Fruit fly (Drosophila melanogaster) whole organism, embryonic: Measurements from ENCODE around the gene CG3984.
A peak's percentile ranks its signal among the peaks of the same experiment; 100 is the strongest.

Experiments used
- Atf-2 ChIP-seq: fragments of 200-800 bp; sonication (Bioruptor generic); optimal IDR thresholded peaks from 2 replicates; lab custom pipeline; 2016; ENCODE audit warnings: missing biosample characterization, missing genetic modification characterization
- BtbVII ChIP-seq: fragments of 200-800 bp; sonication (Bioruptor generic); optimal IDR thresholded peaks from 3 replicates; lab custom pipeline; 2017; ENCODE audit warnings: missing biosample characterization, mild to moderate bottlenecking, missing genetic modification characterization
- CG10147 ChIP-seq: fragments of 200-800 bp; sonication (Bioruptor generic); optimal IDR thresholded peaks from 2 replicates; lab custom pipeline; 2019; ENCODE audit warnings: missing biosample characterization, mild to moderate bottlenecking, missing genetic modification characterization, moderate library complexity
- CG11504 ChIP-seq: fragments of 200-800 bp; sonication (Bioruptor generic); optimal IDR thresholded peaks from 3 replicates; lab custom pipeline; 2019; ENCODE audit warnings: missing biosample characterization, mild to moderate bottlenecking, missing genetic modification characterization, moderate library complexity
- CG12391 ChIP-seq: fragments of 200-800 bp; sonication (Bioruptor generic); optimal IDR thresholded peaks from 3 replicates; lab custom pipeline; 2018; ENCODE audit warnings: missing biosample characterization, mild to moderate bottlenecking, missing genetic modification characterization, moderate library complexity
- CG12659 ChIP-seq: fragments of 200-800 bp; sonication (Bioruptor generic); optimal IDR thresholded peaks from 3 replicates; lab custom pipeline; 2017; ENCODE audit warnings: mild to moderate bottlenecking, missing biosample characterization, missing genetic modification reagents, missing genetic modification characterization
- CG12769 ChIP-seq: fragments of 200-800 bp; sonication (Bioruptor generic); optimal IDR thresholded peaks from 2 replicates; lab custom pipeline; 2019; ENCODE audit warnings: missing biosample characterization, mild to moderate bottlenecking, missing genetic modification characterization, moderate library complexity
- CG13894 ChIP-seq: fragments of 200-800 bp; sonication (Bioruptor generic); optimal IDR thresholded peaks from 3 replicates; lab custom pipeline; 2018; ENCODE audit warnings: missing biosample characterization, mild to moderate bottlenecking, missing genetic modification characterization, moderate library complexity
- CG18764 ChIP-seq: fragments of 200-800 bp; sonication (Bioruptor generic); optimal IDR thresholded peaks from 3 replicates; lab custom pipeline; 2016; ENCODE audit warnings: missing biosample characterization, missing genetic modification characterization
- CG2875 ChIP-seq: fragments of 200-800 bp; sonication (Bioruptor generic); optimal IDR thresholded peaks from 2 replicates; lab custom pipeline; 2017; ENCODE audit warnings: missing biosample characterization, mild to moderate bottlenecking, missing genetic modification characterization, missing genetic modification reagents
- CG3838 ChIP-seq: fragments of 200-800 bp; sonication (Bioruptor generic); optimal IDR thresholded peaks from 3 replicates; lab custom pipeline; 2016; ENCODE audit warnings: missing biosample characterization, missing genetic modification characterization
- CG3847 ChIP-seq: fragments of 200-800 bp; sonication (Bioruptor generic); IDR thresholded peaks from 2 replicates; pipeline ENCODE4 v1.3.6; 2022; ENCODE audit warnings: missing biosample characterization, missing genetic modification characterization
- CG4282 ChIP-seq: fragments of 200-800 bp; sonication (Bioruptor generic); optimal IDR thresholded peaks from 2 replicates; lab custom pipeline; 2016; ENCODE audit warnings: missing biosample characterization, missing genetic modification characterization
- CG4424 ChIP-seq: fragments of 200-800 bp; sonication (Bioruptor generic); optimal IDR thresholded peaks from 3 replicates; lab custom pipeline; 2016; ENCODE audit warnings: missing biosample characterization, missing genetic modification characterization
- CG4617 ChIP-seq: fragments of 200-800 bp; sonication (Bioruptor generic); optimal IDR thresholded peaks from 3 replicates; lab custom pipeline; 2016; ENCODE audit warnings: missing biosample characterization, missing genetic modification characterization, borderline replicate concordance
- CG6254 ChIP-seq: fragments of 200-800 bp; sonication (Bioruptor generic); optimal IDR thresholded peaks from 3 replicates; lab custom pipeline; 2017; ENCODE audit warnings: mild to moderate bottlenecking, missing biosample characterization, missing genetic modification reagents, missing genetic modification characterization
- CG6272 ChIP-seq: fragments of 200-800 bp; sonication (Bioruptor generic); IDR thresholded peaks from 2 replicates; pipeline ENCODE4 v1.3.6; 2022; ENCODE audit warnings: missing biosample characterization, missing genetic modification characterization
- CG7839 ChIP-seq: fragments of 200-800 bp; sonication (Bioruptor generic); optimal IDR thresholded peaks from 3 replicates; lab custom pipeline; 2018; ENCODE audit warnings: missing biosample characterization, mild to moderate bottlenecking, missing genetic modification characterization, moderate library complexity
- CG7963 ChIP-seq: fragments of 200-800 bp; sonication (Bioruptor generic); IDR thresholded peaks from 3 replicates; pipeline ENCODE4 v1.3.6; 2022; ENCODE audit warnings: missing biosample characterization, missing genetic modification characterization; ENCODE audit not compliant: partially characterized antibody
- CG9437 ChIP-seq: fragments of 200-800 bp; sonication (Bioruptor generic); optimal IDR thresholded peaks from 2 replicates; lab custom pipeline; 2018; ENCODE audit warnings: missing biosample characterization, mild to moderate bottlenecking, missing genetic modification characterization
- CG9797 ChIP-seq: fragments of 200-800 bp; sonication (Bioruptor generic); optimal IDR thresholded peaks from 3 replicates; lab custom pipeline; 2018; ENCODE audit warnings: missing biosample characterization, mild to moderate bottlenecking, missing genetic modification characterization
- CoRest ChIP-seq: fragments of 200-800 bp; sonication (Bioruptor generic); optimal IDR thresholded peaks from 3 replicates; lab custom pipeline; 2018; ENCODE audit warnings: missing biosample characterization, mild to moderate bottlenecking, missing genetic modification characterization, moderate library complexity
- NC2α ChIP-seq: fragments of 200-800 bp; sonication (Bioruptor generic); optimal IDR thresholded peaks from 2 replicates; lab custom pipeline; 2016; ENCODE audit warnings: missing biosample characterization, missing genetic modification characterization
- NC2β ChIP-seq: fragments of 200-800 bp; sonication (Bioruptor generic); optimal IDR thresholded peaks from 2 replicates; lab custom pipeline; 2016; ENCODE audit warnings: missing biosample characterization, missing genetic modification characterization
- Neu2 ChIP-seq: fragments of 200-800 bp; sonication (Bioruptor generic); optimal IDR thresholded peaks from 3 replicates; lab custom pipeline; 2016; ENCODE audit warnings: missing biosample characterization, missing genetic modification characterization, borderline replicate concordance
- Sox100B ChIP-seq: fragments of 200-800 bp; sonication (Bioruptor generic); optimal IDR thresholded peaks from 3 replicates; lab custom pipeline; 2018; ENCODE audit warnings: missing biosample characterization, mild to moderate bottlenecking, missing genetic modification characterization
- TFAM ChIP-seq: fragments of 200-800 bp; sonication (Bioruptor generic); optimal IDR thresholded peaks from 2 replicates; lab custom pipeline; 2017; ENCODE audit warnings: missing biosample characterization, missing genetic modification characterization, inconsistent platforms
- Taf1 ChIP-seq: fragments of 200-800 bp; sonication (Bioruptor generic); IDR thresholded peaks from 2 replicates; pipeline ENCODE4 v1.3.6; 2022; ENCODE audit warnings: missing biosample characterization, missing genetic modification characterization
- ab ChIP-seq: fragments of 200-800 bp; sonication (Bioruptor generic); optimal IDR thresholded peaks from 2 replicates; lab custom pipeline; 2016; ENCODE audit warnings: missing biosample characterization, missing genetic modification characterization
- ash1 ChIP-seq: fragments of 200-800 bp; sonication (Bioruptor generic); optimal IDR thresholded peaks from 2 replicates; lab custom pipeline; 2018; ENCODE audit warnings: missing biosample characterization, mild to moderate bottlenecking, missing genetic modification characterization
- bowl ChIP-seq: fragments of 200-800 bp; sonication (Bioruptor generic); IDR thresholded peaks from 2 replicates; pipeline ENCODE4 v1.3.6; 2022; ENCODE audit warnings: missing biosample characterization, missing genetic modification characterization
- bsh ChIP-seq, 2 experiments: fragments of 200-800 bp; sonication (Bioruptor generic); optimal IDR thresholded peaks; 2 replicates each; lab custom pipeline; 2017 to 2018; ENCODE audit warnings: mild to moderate bottlenecking in 2 of 2, missing biosample characterization in 2 of 2, missing genetic modification characterization in 2 of 2, moderate library complexity in 1 of 2
- btn ChIP-seq: fragments of 200-800 bp; sonication (Bioruptor generic); optimal IDR thresholded peaks from 2 replicates; lab custom pipeline; 2016; ENCODE audit warnings: missing biosample characterization, missing genetic modification characterization
- cg ChIP-seq: fragments of 200-800 bp; sonication (Bioruptor generic); optimal IDR thresholded peaks from 3 replicates; lab custom pipeline; 2019; ENCODE audit warnings: missing biosample characterization, mild to moderate bottlenecking, missing genetic modification characterization, moderate library complexity
- chif ChIP-seq, 2 experiments: fragments of 200-800 bp; sonication (Bioruptor generic); optimal IDR thresholded peaks; 3 replicates each; lab custom pipeline; 2016; ENCODE audit warnings: missing biosample characterization in 2 of 2, missing genetic modification characterization in 2 of 2
- dm ChIP-seq: fragments of 200-800 bp; sonication (Bioruptor generic); optimal IDR thresholded peaks from 3 replicates; lab custom pipeline; 2016; ENCODE audit warnings: missing biosample characterization, missing genetic modification characterization
- dmrt11E ChIP-seq: fragments of 200-800 bp; sonication (Bioruptor generic); optimal IDR thresholded peaks from 3 replicates; lab custom pipeline; 2018; ENCODE audit warnings: missing biosample characterization, mild to moderate bottlenecking, missing genetic modification characterization, moderate library complexity
- dysf ChIP-seq: fragments of 200-800 bp; sonication (Bioruptor generic); IDR thresholded peaks from 3 replicates; pipeline ENCODE4 v1.3.6; 2022; ENCODE audit warnings: missing biosample characterization, missing genetic modification characterization
- fd96Cb ChIP-seq: fragments of 200-800 bp; sonication (Bioruptor generic); optimal IDR thresholded peaks from 2 replicates; lab custom pipeline; 2018; ENCODE audit warnings: missing biosample characterization, mild to moderate bottlenecking, missing genetic modification characterization, moderate library complexity
- hb ChIP-seq: fragments of 200-800 bp; sonication (Bioruptor generic); IDR thresholded peaks from 3 replicates; pipeline ENCODE4 v1.3.6; 2022; ENCODE audit warnings: missing biosample characterization, missing genetic modification characterization; ENCODE audit not compliant: partially characterized antibody
- hth ChIP-seq: fragments of >200 bp; optimal IDR thresholded peaks from 2 replicates; lab custom pipeline; 2017; ENCODE audit warnings: inconsistent platforms
- lbe ChIP-seq: fragments of 200-800 bp; sonication (Bioruptor generic); optimal IDR thresholded peaks from 2 replicates; lab custom pipeline; 2016; ENCODE audit warnings: missing biosample characterization, mild to moderate bottlenecking, missing genetic modification characterization
- lmd ChIP-seq: fragments of 200-800 bp; sonication (Bioruptor generic); IDR thresholded peaks from 2 replicates; pipeline ENCODE4 v1.3.6; 2022; ENCODE audit warnings: missing biosample characterization, missing genetic modification characterization
- mld ChIP-seq: fragments of 200-800 bp; sonication (Bioruptor generic); IDR thresholded peaks from 3 replicates; pipeline ENCODE4 v1.3.6; 2022; ENCODE audit warnings: missing biosample characterization, missing genetic modification characterization; ENCODE audit not compliant: partially characterized antibody
- nom ChIP-seq: fragments of 200-800 bp; sonication (Bioruptor generic); optimal IDR thresholded peaks from 2 replicates; lab custom pipeline; 2017; ENCODE audit warnings: missing biosample characterization, missing genetic modification characterization, mild to moderate bottlenecking, moderate library complexity, missing genetic modification reagents
- oc ChIP-seq: fragments of 200-800 bp; sonication (Bioruptor generic); optimal IDR thresholded peaks from 2 replicates; lab custom pipeline; 2018; ENCODE audit warnings: missing biosample characterization, mild to moderate bottlenecking, missing genetic modification characterization, moderate library complexity
- onecut ChIP-seq: fragments of 200-800 bp; sonication (Bioruptor generic); IDR thresholded peaks from 2 replicates; pipeline ENCODE4 v1.3.6; 2022; ENCODE audit warnings: missing biosample characterization, missing genetic modification characterization
- pzg ChIP-seq: fragments of 200-800 bp; sonication (Bioruptor generic); optimal IDR thresholded peaks from 3 replicates; lab custom pipeline; 2018; ENCODE audit warnings: missing biosample characterization, mild to moderate bottlenecking, missing genetic modification characterization, moderate library complexity
- repo ChIP-seq: fragments of 200-800 bp; sonication (Bioruptor generic); optimal IDR thresholded peaks from 2 replicates; lab custom pipeline; 2016; ENCODE audit warnings: missing biosample characterization, missing genetic modification characterization
- shn ChIP-seq: fragments of 200-800 bp; sonication (Bioruptor generic); optimal IDR thresholded peaks from 3 replicates; lab custom pipeline; 2016; ENCODE audit warnings: missing biosample characterization, missing genetic modification characterization
- ssp ChIP-seq: fragments of 200-800 bp; sonication (Bioruptor generic); IDR thresholded peaks from 2 replicates; pipeline ENCODE4 v1.3.6; 2022; ENCODE audit warnings: missing biosample characterization, missing genetic modification characterization

The CG3984 gene

DNA sequence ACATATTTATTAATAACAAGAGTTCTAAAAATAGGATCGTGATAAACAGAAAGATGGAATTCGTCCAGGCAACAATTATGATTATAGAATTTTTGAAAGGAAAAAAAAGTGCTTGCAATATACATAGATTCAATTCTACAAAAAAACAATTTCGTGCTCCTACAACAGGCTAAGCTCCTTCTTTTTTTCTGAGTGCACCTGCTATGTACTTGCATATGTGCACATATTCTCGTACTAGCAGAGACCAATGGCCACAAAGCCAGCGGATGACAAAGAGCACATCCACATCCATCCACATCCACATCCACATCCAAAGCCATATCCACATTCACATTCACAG is 47.1 kb upstream of the CG3984 start (continued):
- no peak for TF ChIP-seq CG10147 (GFP tag; lab: Kevin White, UChicago)
- no peak for TF ChIP-seq Taf1 (GFP tag; lab: Robert Waterston, UW)
- no peak for TF ChIP-seq NC2α (GFP tag; lab: Kevin White, UChicago)
- TF ChIP-seq fd96Cb (tag; lab: Kevin White, UChicago), result peak; percentile 5
- peak; percentile 13 for TF ChIP-seq CoRest
- peak; percentile 14 for TF ChIP-seq cg (GFP tag; lab: Kevin White, UChicago)
- TF ChIP-seq CG12659 (GFP tag; lab: Kevin White, UChicago), result peak; percentile 0
- peak; percentile 23 for TF ChIP-seq CG12391 (tag; lab: Kevin White, UChicago)
- TF ChIP-seq CG6254 (GFP tag; lab: Kevin White, UChicago), result peak; percentile 24
- no peak for TF ChIP-seq CG7963 (GFP tag; lab: Robert Waterston, UW)
- TF ChIP-seq CG4617 (GFP tag; lab: Kevin White, UChicago), result no peak
- TF ChIP-seq onecut (GFP tag; lab: Robert Waterston, UW), result no peak
- peak; percentile 8 for TF ChIP-seq dmrt11E (tag; lab: Kevin White, UChicago)
- TF ChIP-seq CG7839 (tag; lab: Kevin White, UChicago), result no peak
- TF ChIP-seq CG18764, result no peak
- TF ChIP-seq CG9437, result no peak
- TF ChIP-seq ab, result no peak
- no peak for TF ChIP-seq TFAM (GFP tag; lab: Kevin White, UChicago)
- TF ChIP-seq pzg (GFP tag; lab: Kevin White, UChicago), result no peak
- no peak for TF ChIP-seq ash1
- TF ChIP-seq mld (GFP tag; lab: Robert Waterston, UW), result no peak
- no peak for TF ChIP-seq repo (GFP tag; lab: Kevin White, UChicago)
- TF ChIP-seq bowl, result 0 out of 2 replicates have a peak, but pooled peaks have one; percentile 1
- no peak for TF ChIP-seq btn (GFP tag; lab: Kevin White, UChicago)
- TF ChIP-seq CG3847, result no peak
- no peak for TF ChIP-seq CG12769 (tag; lab: Kevin White, UChicago)
- TF ChIP-seq Sox100B (GFP tag; lab: Kevin White, UChicago), result no peak
- 0 out of 3 replicates have a peak, but pooled peaks have one; percentile 21 for TF ChIP-seq dysf (GFP tag; lab: Robert Waterston, UW)
- TF ChIP-seq lbe (GFP tag; lab: Kevin White, UChicago), result peak; percentile 8
- peak; percentile 32 for TF ChIP-seq nom
- TF ChIP-seq Atf-2 (GFP tag; lab: Kevin White, UChicago), result no peak
- TF ChIP-seq CG6272 (GFP tag; lab: Robert Waterston, UW), result no peak
- TF ChIP-seq CG4424 (GFP tag; lab: Kevin White, UChicago), result no peak
- no peak for TF ChIP-seq chif (GFP tag; optimal IDR thresholded peaks at IDR 0.05; lab: Kevin White, UChicago)
- no peak for TF ChIP-seq dm (GFP tag; lab: Kevin White, UChicago)
- TF ChIP-seq BtbVII (GFP tag; lab: Kevin White, UChicago), result no peak
- TF ChIP-seq bsh (GFP tag; optimal IDR thresholded peaks at IDR 0.05; lab: Kevin White, UChicago), result peak in 1 of 2 experiments; percentile 49
- no peak for TF ChIP-seq CG2875 (GFP tag; lab: Kevin White, UChicago)
- TF ChIP-seq hb (GFP tag; lab: Robert Waterston, UW), result no peak
- no peak for TF ChIP-seq CG9797
- no peak for TF ChIP-seq shn
- TF ChIP-seq oc (tag; lab: Kevin White, UChicago), result no peak
- TF ChIP-seq hth (lab: Kevin White, UChicago), result no peak
- TF ChIP-seq lmd (GFP tag; lab: Robert Waterston, UW), result no peak
- TF ChIP-seq Neu2 (GFP tag; lab: Kevin White, UChicago), result no peak
- TF ChIP-seq ssp (GFP tag; lab: Robert Waterston, UW), result no peak
- TF ChIP-seq CG13894 (tag; lab: Kevin White, UChicago), result no peak
- no peak for TF ChIP-seq CG4282 (GFP tag; lab: Kevin White, UChicago)
- TF ChIP-seq CG3838, result no peak
- TF ChIP-seq CG11504 (tag; lab: Kevin White, UChicago), result peak; percentile 22
- TF ChIP-seq NC2β (GFP tag; lab: Kevin White, UChicago), result no peak
